Worm (Caenorhabditis elegans) whole organism, L4 larva: ENCODE results near the gene srsx-28.

Source experiments
- ama-1 ChIP-seq: fragments of 150-350 bp; optimal IDR thresholded peaks from 2 replicates; lab custom pipeline; 2014; ENCODE audit warnings: inconsistent platforms, mixed read lengths
- dmd-6 ChIP-seq: fragments of 200-800 bp; sonication (Bioruptor generic); IDR thresholded peaks from 2 replicates; pipeline ENCODE4 v1.3.6; 2022; ENCODE audit warnings: missing genetic modification reagents, missing genetic modification characterization, missing compliant biosample characterization
- lin-13 ChIP-seq: fragments of 150-350 bp; optimal IDR thresholded peaks from 2 replicates; lab custom pipeline; 2014; ENCODE audit warnings: missing biosample characterization, missing genetic modification reagents, missing genetic modification characterization
- lin-29 ChIP-seq: fragments of 200-800 bp; sonication (Bioruptor generic); IDR thresholded peaks from 2 replicates; pipeline ENCODE4 v1.3.6; 2022; ENCODE audit warnings: missing genetic modification reagents, missing genetic modification characterization, missing compliant biosample characterization
- nhr-10 ChIP-seq: fragments of 150-350 bp; optimal IDR thresholded peaks from 2 replicates; lab custom pipeline; 2014; ENCODE audit warnings: missing biosample characterization, missing genetic modification characterization
- unc-62 ChIP-seq, 3 experiments: fragments of 150-350 bp in 1 of 3; sonication (generic microtip); optimal IDR thresholded peaks in 2 of 3; peaks in 1 of 3; 1 replicate in 1 of 3; 2 replicates in 2 of 3; lab custom pipeline; 2014 to 2017; ENCODE audit warnings: missing biosample characterization in 3 of 3, missing genetic modification characterization in 3 of 3, missing genetic modification reagents in 3 of 3, missing genotype in 1 of 3

- TF ChIP-seq unc-62 (GFP tag; optimal IDR thresholded peaks at IDR 0.05 in 1 of 2; lab: Kevin White, UChicago) (no peak), unc-62 (tag; optimal IDR thresholded peaks at IDR 0.05; lab: Kevin White, UChicago) (no peak), dmd-6 (GFP tag; lab: Robert Waterston, UW) (peak; percentile 82), nhr-10 (tag; lab: Kevin White, UChicago) (no peak), lin-13 (no peak), lin-29 (GFP tag; lab: Robert Waterston, UW) (no peak), ama-1 (lab: Kevin White, UChicago) (no peak)
Observed at ce11 chrV:10159972-10160371, 7.6 kb downstream of the srsx-28 start.
